Worm (Caenorhabditis elegans): ENCODE data around the gene F44E7.3.

F44E7.3 gene

DNA sequence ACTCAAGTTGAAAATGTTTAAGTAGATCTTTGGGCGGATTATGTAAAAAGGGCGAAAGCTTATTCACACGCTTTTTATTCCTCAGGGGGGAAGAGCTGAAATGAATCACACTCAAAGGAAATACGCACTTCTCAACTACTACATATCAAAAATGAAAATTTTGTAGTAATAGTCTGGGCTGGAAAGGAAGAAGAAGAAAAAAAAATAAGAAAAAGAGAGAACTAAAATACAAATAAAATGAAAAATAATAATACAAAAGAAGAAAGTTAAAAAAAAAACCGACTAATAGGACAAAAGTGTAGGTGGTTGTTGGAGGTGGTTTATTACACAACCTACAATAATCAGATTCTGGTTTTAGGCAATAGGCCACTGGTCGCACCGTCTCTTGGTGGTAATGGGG, 35.7 kb upstream of the F44E7.3 start, which contains the start of gene K09H11.6:
Gene K09H11.6 (minus strand): TSS at position 101 of the 400 bp plus-strand sequence.
- TF ChIP-seq ekl-4 (GFP tag; IDR thresholded peaks at IDR 0.05) (no peak), fkh-3 (tag; optimal IDR thresholded peaks at IDR 0.05) (no peak), B0336.3 (GFP tag; IDR thresholded peaks at IDR 0.05) (no peak), F37B4.10 (GFP tag; IDR thresholded peaks at IDR 0.05) (no peak)

DNA sequence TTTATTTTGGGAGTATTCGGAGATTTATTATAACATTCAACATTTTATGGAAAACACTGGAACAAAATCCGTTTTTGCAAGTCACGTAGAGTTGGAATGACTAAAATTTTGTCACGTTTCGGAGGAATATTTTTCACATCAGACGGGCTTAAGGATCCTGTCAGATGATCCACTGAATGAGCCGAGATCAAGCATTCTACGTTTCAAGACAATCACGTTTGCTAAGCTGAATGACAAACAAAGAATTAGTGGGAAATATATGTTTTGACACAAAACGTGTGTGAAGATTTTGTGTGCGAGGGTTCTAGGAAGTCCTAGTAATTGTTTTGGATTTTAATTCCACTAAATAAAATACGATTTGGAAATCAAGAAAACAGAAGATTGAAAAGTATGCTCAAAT, 32.3 kb upstream of the F44E7.3 start:
- TF ChIP-seq C17E4.6 (GFP tag; IDR thresholded peaks at IDR 0.05) (no peak), atf-7 (tag; optimal IDR thresholded peaks at IDR 0.05) (no peak), let-607 (tag; optimal IDR thresholded peaks at IDR 0.05) (no peak)

DNA sequence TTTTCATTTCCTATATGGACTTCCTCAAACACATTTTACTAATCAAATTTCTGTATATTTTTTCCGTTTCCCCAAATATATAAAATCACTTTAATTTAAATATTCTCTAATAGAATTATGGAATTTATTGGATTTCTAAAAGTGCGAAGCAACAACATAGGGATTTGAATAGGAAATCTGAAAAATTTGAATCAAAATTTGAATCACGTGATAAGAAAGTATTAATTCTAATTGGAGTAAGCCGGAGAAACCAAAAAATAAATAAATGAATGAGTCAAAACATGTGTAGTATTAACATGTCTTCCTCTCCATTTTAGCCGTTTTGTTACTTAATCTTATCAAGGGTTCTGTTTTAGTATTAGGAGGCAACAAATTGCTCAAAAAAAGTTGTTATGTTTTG, 30.5 kb upstream of the F44E7.3 start:
- TF ChIP-seq tbx-9 (tag; optimal IDR thresholded peaks at IDR 0.05; ENCODE audit: borderline replicate concordance) (no peak), fkh-3 (tag; optimal IDR thresholded peaks at IDR 0.05) (no peak), tlf-1 (GFP tag; optimal IDR thresholded peaks at IDR 0.05) (no peak), mxl-1 (tag; optimal IDR thresholded peaks at IDR 0.05) (no peak), attf-6 (GFP tag; IDR thresholded peaks at IDR 0.05) (no peak)

DNA sequence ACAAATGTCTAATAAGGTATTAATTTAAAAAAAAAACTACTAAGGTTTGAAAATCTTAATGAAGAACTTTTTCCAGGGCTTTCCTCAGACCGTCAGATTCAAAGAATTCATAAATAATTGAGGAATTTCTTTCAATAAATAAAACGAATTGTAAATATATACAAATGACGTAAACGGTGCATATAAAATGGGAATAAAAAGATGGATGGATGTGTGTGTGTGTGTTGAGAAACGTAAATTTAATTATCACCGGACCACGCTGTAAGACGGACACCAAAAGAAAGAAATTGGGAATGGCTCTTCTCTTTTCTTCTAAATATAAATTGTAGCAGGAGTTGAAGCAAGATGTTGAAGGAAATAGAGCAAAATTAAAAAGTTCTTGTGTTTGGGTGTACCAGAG, 25.5 kb upstream of the F44E7.3 start:
- no peak for TF ChIP-seq cebp-1 (GFP tag; IDR thresholded peaks at IDR 0.05)
- no peak for TF ChIP-seq cebp-1 (tag; optimal IDR thresholded peaks at IDR 0.05)
- TF ChIP-seq ceh-79 (tag; optimal IDR thresholded peaks at IDR 0.05) = no peak
- TF ChIP-seq ztf-18 (tag; optimal IDR thresholded peaks at IDR 0.05) = no peak
- TF ChIP-seq nhr-80 (tag; optimal IDR thresholded peaks at IDR 0.05) = no peak

DNA sequence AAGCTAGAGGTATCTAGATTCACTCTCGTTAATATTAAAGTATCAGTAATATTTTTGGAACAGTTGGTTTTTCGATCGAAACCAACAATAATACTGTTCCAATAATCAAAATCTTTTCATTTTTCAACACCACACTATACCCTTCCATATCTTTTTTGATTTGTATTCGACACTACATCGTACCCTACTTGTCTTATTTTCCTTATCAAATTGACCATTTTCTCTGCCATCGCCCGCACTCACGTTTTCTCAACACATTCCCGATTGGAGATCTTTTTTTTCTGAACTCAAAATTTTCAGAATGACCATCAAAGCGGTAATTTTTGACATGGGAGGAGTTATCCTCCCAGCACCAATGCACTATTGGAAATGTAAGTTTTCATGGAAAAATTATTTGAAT, 24.2 kb upstream of the F44E7.3 start, which contains the start of gene acds-10:
Gene acds-10 (plus strand): TSS at position 301 of the 400 bp plus-strand sequence.
- TF ChIP-seq rcor-1 (GFP tag; IDR thresholded peaks at IDR 0.05) (no peak), ceh-100 (GFP tag; IDR thresholded peaks at IDR 0.05) (no peak), hlh-12 (tag; optimal IDR thresholded peaks at IDR 0.05) (no peak), snpc-3.4 (tag; optimal IDR thresholded peaks at IDR 0.05) (no peak), Y53G8AR.9 (GFP tag; conservative IDR thresholded peaks at IDR 0.05) (no peak), nhr-80 (tag; optimal IDR thresholded peaks at IDR 0.05) (peak; percentile 8), cebp-1 (GFP tag; IDR thresholded peaks at IDR 0.05) (no peak), cebp-1 (tag; optimal IDR thresholded peaks at IDR 0.05) (no peak)

DNA sequence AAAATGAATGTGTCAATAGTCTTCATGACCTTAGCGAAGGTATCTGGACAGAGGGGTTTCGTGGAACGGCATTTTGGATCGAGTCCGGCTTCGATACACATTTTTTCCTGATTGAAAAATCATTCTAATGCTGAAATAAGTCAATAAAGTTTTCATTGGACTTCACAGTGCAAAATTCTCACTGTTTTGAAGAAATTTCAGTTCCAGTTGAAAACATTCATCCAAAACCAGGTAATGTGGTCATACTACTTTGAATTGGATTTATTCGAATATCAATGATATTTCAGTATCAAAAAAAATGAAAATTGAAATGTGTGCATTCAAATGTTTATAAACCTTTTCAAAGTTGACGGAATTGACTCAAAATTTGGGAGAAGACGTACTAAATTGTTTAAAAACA, 18.3 kb upstream of the F44E7.3 start, which contains the start of gene pgph-1:
Gene pgph-1 (minus strand): TSS at position 101 of the 400 bp plus-strand sequence.
- TF ChIP-seq ccch-3 (GFP tag; optimal IDR thresholded peaks at IDR 0.05) = no peak
- no peak for TF ChIP-seq Y95B8A.8 (GFP tag; IDR thresholded peaks at IDR 0.05)
- TF ChIP-seq rec-8 (tag; optimal IDR thresholded peaks at IDR 0.05) = no peak
- no peak for TF ChIP-seq hmg-1.2 (GFP tag; IDR thresholded peaks at IDR 0.05)
- TF ChIP-seq tbx-9 (tag; optimal IDR thresholded peaks at IDR 0.05; ENCODE audit: borderline replicate concordance) = no peak
- TF ChIP-seq lag-1 (GFP tag; IDR thresholded peaks at IDR 0.05) = no peak
- TF ChIP-seq nfyb-1 (GFP tag; IDR thresholded peaks at IDR 0.05) = no peak
- TF ChIP-seq snpc-1.3 (tag; optimal IDR thresholded peaks at IDR 0.05; ENCODE audit: insufficient read depth) = no peak
- no peak for TF ChIP-seq T07F8.4 (tag; optimal IDR thresholded peaks at IDR 0.05)
- no peak for TF ChIP-seq K11D2.4 (GFP tag; IDR thresholded peaks at IDR 0.05)
- TF ChIP-seq madf-6 (GFP tag; IDR thresholded peaks at IDR 0.05) = no peak
- TF ChIP-seq ztf-18 (tag; optimal IDR thresholded peaks at IDR 0.05) = no peak
- TF ChIP-seq repo-1 (tag; optimal IDR thresholded peaks at IDR 0.05) = no peak
- no peak for TF ChIP-seq bed-1 (GFP tag; IDR thresholded peaks at IDR 0.05)
